Fruit fly (Drosophila melanogaster) whole organism, wandering third instar larva: Measurements from ENCODE around the gene CG11771.
A peak's percentile ranks its signal among the peaks of the same experiment; 100 is the strongest.

Experiments used
- Abd-B ChIP-seq: fragments of >200 bp; optimal IDR thresholded peaks from 2 replicates; lab custom pipeline; 2017; ENCODE audit warnings: missing biosample characterization, missing genetic modification characterization
- CG32264 ChIP-seq: fragments of 200-800 bp; sonication (Bioruptor generic); optimal IDR thresholded peaks from 2 replicates; lab custom pipeline; 2016; ENCODE audit warnings: missing biosample characterization, missing genetic modification characterization
- CG9705 ChIP-seq: fragments of 200-800 bp; sonication (Bioruptor generic); optimal IDR thresholded peaks from 2 replicates; lab custom pipeline; 2018; ENCODE audit warnings: missing biosample characterization, mild to moderate bottlenecking, missing genetic modification characterization
- CrebA ChIP-seq: fragments of 200-800 bp; sonication (Bioruptor generic); optimal IDR thresholded peaks from 2 replicates; lab custom pipeline; 2016; ENCODE audit warnings: missing biosample characterization, mild to moderate bottlenecking, missing genetic modification characterization, borderline replicate concordance
- Dfd ChIP-seq: fragments of >200 bp; optimal IDR thresholded peaks from 2 replicates; lab custom pipeline; 2017; ENCODE audit warnings: missing biosample characterization, missing genetic modification characterization
- Dif ChIP-seq: fragments of 200-275, 200-300 bp; sonication (Bioruptor generic); optimal IDR thresholded peaks from 2 replicates; lab custom pipeline; 2018; ENCODE audit warnings: missing biosample characterization, missing genetic modification characterization; ENCODE audit not compliant: partially characterized antibody
- GATAd ChIP-seq: sonication (Bioruptor generic); optimal IDR thresholded peaks from 2 replicates; lab custom pipeline; 2016; ENCODE audit warnings: missing biosample characterization, missing genetic modification characterization
- HLH106 ChIP-seq: fragments of 200-800 bp; optimal IDR thresholded peaks from 3 replicates; lab custom pipeline; 2019; ENCODE audit warnings: missing biosample characterization, mild to moderate bottlenecking, missing genetic modification characterization, moderate library complexity
- Hnf4 ChIP-seq: fragments of 200-800 bp; sonication (Bioruptor generic); optimal IDR thresholded peaks from 2 replicates; lab custom pipeline; 2016; ENCODE audit warnings: missing biosample characterization, mild to moderate bottlenecking, missing genetic modification characterization
- Hr78 ChIP-seq: fragments of >200 bp; optimal IDR thresholded peaks from 2 replicates; lab custom pipeline; 2017; ENCODE audit warnings: missing biosample characterization, missing genetic modification characterization
- Hr83 ChIP-seq: fragments of 200-300 bp; sonication (Bioruptor generic); optimal IDR thresholded peaks from 2 replicates; lab custom pipeline; 2016; ENCODE audit warnings: missing biosample characterization, mild to moderate bottlenecking, missing genetic modification characterization, moderate library complexity; ENCODE audit not compliant: poor library complexity, severe bottlenecking
- Jra ChIP-seq: sonication (Bioruptor generic); optimal IDR thresholded peaks from 2 replicates; lab custom pipeline; 2016; ENCODE audit warnings: missing biosample characterization, missing genetic modification characterization
- Myc ChIP-seq: fragments of >200 bp; optimal IDR thresholded peaks from 2 replicates; lab custom pipeline; 2017
- N ChIP-seq: fragments of >200 bp; optimal IDR thresholded peaks from 2 replicates; lab custom pipeline; 2018; ENCODE audit warnings: missing biosample characterization, missing external identifiers, missing genetic modification characterization
- OdsH ChIP-seq: fragments of 200-800 bp; sonication (Bioruptor generic); optimal IDR thresholded peaks from 2 replicates; lab custom pipeline; 2016; ENCODE audit warnings: missing biosample characterization, mild to moderate bottlenecking, missing genetic modification characterization
- Rel ChIP-seq, 2 experiments: fragments of 200-800 bp; sonication (Bioruptor generic) in 1 of 2; optimal IDR thresholded peaks; 2 replicates in 1 of 2; 3 replicates in 1 of 2; lab custom pipeline; 2016 to 2019; ENCODE audit warnings: mild to moderate bottlenecking in 2 of 2, missing biosample characterization in 2 of 2, missing genetic modification characterization in 2 of 2, moderate library complexity in 1 of 2
- Sp1 ChIP-seq: fragments of 200-800 bp; sonication (Bioruptor generic); optimal IDR thresholded peaks from 3 replicates; lab custom pipeline; 2019; ENCODE audit warnings: missing biosample characterization, mild to moderate bottlenecking, missing genetic modification characterization, moderate library complexity
- Vsx2 ChIP-seq: fragments of 200-300, 225-300 bp; sonication (Bioruptor generic); optimal IDR thresholded peaks from 2 replicates; lab custom pipeline; 2018; ENCODE audit warnings: missing biosample characterization, missing genetic modification characterization; ENCODE audit not compliant: partially characterized antibody
- br ChIP-seq: fragments of 200-800 bp; sonication (Bioruptor generic); optimal IDR thresholded peaks from 2 replicates; lab custom pipeline; 2016; ENCODE audit warnings: missing biosample characterization, missing genetic modification characterization
- brk ChIP-seq: fragments of 200-800 bp; sonication (Bioruptor generic); optimal IDR thresholded peaks from 2 replicates; lab custom pipeline; 2016; ENCODE audit warnings: missing biosample characterization, mild to moderate bottlenecking, missing genetic modification characterization
- dl ChIP-seq, 2 experiments: fragments of 175-275, 200-275 bp in 1 of 2; fragments of 200-275 bp in 1 of 2; sonication (Bioruptor generic); optimal IDR thresholded peaks; lab custom pipeline; 2018; ENCODE audit warnings: mild to moderate bottlenecking in 2 of 2, missing biosample characterization in 2 of 2, missing genetic modification characterization in 2 of 2, moderate library complexity in 2 of 2; ENCODE audit not compliant: partially characterized antibody in 2 of 2, insufficient read depth in 1 of 2
- dsf ChIP-seq: sonication (Bioruptor generic); optimal IDR thresholded peaks from 2 replicates; lab custom pipeline; 2016; ENCODE audit warnings: missing biosample characterization, missing genetic modification characterization, borderline replicate concordance
- ey ChIP-seq: fragments of 200-800 bp; sonication (Bioruptor generic); optimal IDR thresholded peaks from 2 replicates; lab custom pipeline; 2016; ENCODE audit warnings: missing biosample characterization, missing genetic modification characterization
- foxo ChIP-seq, 2 experiments: fragments of 200-800 bp; sonication (Bioruptor generic); optimal IDR thresholded peaks; 2 replicates in 1 of 2; 3 replicates in 1 of 2; lab custom pipeline; 2016 to 2017; ENCODE audit warnings: missing biosample characterization in 2 of 2, missing genetic modification characterization in 2 of 2
- fru ChIP-seq: fragments of 200-800 bp; sonication (Bioruptor generic); optimal IDR thresholded peaks from 3 replicates; lab custom pipeline; 2016; ENCODE audit warnings: missing biosample characterization, mild to moderate bottlenecking, missing genetic modification characterization
- h ChIP-seq: fragments of 200-800 bp; sonication (Bioruptor generic); optimal IDR thresholded peaks from 3 replicates; lab custom pipeline; 2016; ENCODE audit warnings: missing biosample characterization, mild to moderate bottlenecking, missing genetic modification characterization
- jim ChIP-seq: fragments of 175-275, 200-325 bp; sonication (Bioruptor generic); optimal IDR thresholded peaks from 2 replicates; lab custom pipeline; 2016; ENCODE audit warnings: missing biosample characterization, mild to moderate bottlenecking, missing genetic modification characterization
- lola ChIP-seq: fragments of >200 bp; optimal IDR thresholded peaks from 2 replicates; lab custom pipeline; 2017; ENCODE audit warnings: missing biosample characterization, missing genetic modification characterization
- pan ChIP-seq: fragments of >200 bp; optimal IDR thresholded peaks from 2 replicates; lab custom pipeline; 2017
- psq ChIP-seq: fragments of 200-800 bp; sonication (Bioruptor generic); optimal IDR thresholded peaks from 3 replicates; lab custom pipeline; 2017; ENCODE audit warnings: missing biosample characterization, mild to moderate bottlenecking, missing genetic modification characterization, moderate library complexity
- rgr ChIP-seq: fragments of 200-800 bp; sonication (Bioruptor generic); optimal IDR thresholded peaks from 3 replicates; lab custom pipeline; 2016; ENCODE audit warnings: missing biosample characterization, mild to moderate bottlenecking, missing genetic modification characterization
- sage ChIP-seq: fragments of 200-800 bp; sonication (Bioruptor generic); optimal IDR thresholded peaks from 2 replicates; lab custom pipeline; 2016; ENCODE audit warnings: missing biosample characterization, mild to moderate bottlenecking, missing genetic modification characterization
- sv ChIP-seq: fragments of 200-800 bp; sonication (Bioruptor generic); optimal IDR thresholded peaks from 3 replicates; lab custom pipeline; 2016; ENCODE audit warnings: missing biosample characterization, missing genetic modification characterization
- tai ChIP-seq: sonication (Bioruptor generic); optimal IDR thresholded peaks from 2 replicates; lab custom pipeline; 2016; ENCODE audit warnings: missing biosample characterization, missing genetic modification characterization
- usp ChIP-seq: fragments of >200 bp; optimal IDR thresholded peaks from 2 replicates; lab custom pipeline; 2017; ENCODE audit warnings: missing biosample characterization, missing genetic modification characterization
- woc ChIP-seq: sonication (Bioruptor generic); optimal IDR thresholded peaks from 2 replicates; lab custom pipeline; 2016; ENCODE audit warnings: missing biosample characterization, mild to moderate bottlenecking, missing genetic modification characterization

CG11771 gene

dm6 chr3R:24944920-24945853 lies 13.4 kb downstream of the CG11771 start, which contains the start of the genes ssh and Nmnat:
Gene ssh, minus strand, starts transcription at chr3R:24944956.
Gene Nmnat, plus strand, starts transcription at chr3R:24945237.
- TF ChIP-seq sv (GFP tag; lab: Kevin White, UChicago) (no peak), Sp1 (peak; percentile 35), CrebA (GFP tag; lab: Kevin White, UChicago) (no peak), Hr83 (GFP tag; lab: Kevin White, UChicago) (peak; percentile 51), CG9705 (GFP tag; lab: Kevin White, UChicago) (peak; percentile 34), h (GFP tag; lab: Kevin White, UChicago) (peak; percentile 70), br (GFP tag; lab: Kevin White, UChicago) (peak; percentile 48), Abd-B (GFP tag; lab: Kevin White, UChicago) (no peak), Dif (GFP tag; lab: Kevin White, UChicago) (no peak), fru (GFP tag; lab: Kevin White, UChicago) (peak; percentile 63), Dfd (GFP tag; lab: Kevin White, UChicago) (no peak), jim (GFP tag; lab: Kevin White, UChicago) (no peak), GATAd (no peak), usp (GFP tag; lab: Kevin White, UChicago) (no peak), brk (GFP tag; lab: Kevin White, UChicago) (no peak), HLH106 (peak; percentile 35), dl (GFP tag; optimal IDR thresholded peaks at IDR 0.05; lab: Kevin White, UChicago; ENCODE audit: insufficient read depth in 1 of 2, partially characterized antibody in 2 of 2) (no peak), Jra (GFP tag; lab: Kevin White, UChicago) (no peak), Hnf4 (GFP tag; lab: Kevin White, UChicago) (no peak), ey (GFP tag; lab: Kevin White, UChicago) (peak; percentile 33), rgr (GFP tag; lab: Kevin White, UChicago) (peak; percentile 48), Myc (no peak), lola (GFP tag; lab: Kevin White, UChicago) (no peak), Vsx2 (no peak), Rel (GFP tag; optimal IDR thresholded peaks at IDR 0.05; lab: Kevin White, UChicago) (no peak), Rel (tag; optimal IDR thresholded peaks at IDR 0.05; lab: Kevin White, UChicago) (peak; percentile 23), woc (GFP tag; lab: Kevin White, UChicago) (no peak), Hr78 (GFP tag; lab: Kevin White, UChicago) (no peak), sage (GFP tag; lab: Kevin White, UChicago) (no peak), CG32264 (GFP tag; lab: Kevin White, UChicago) (peak; percentile 20), tai (GFP tag; lab: Kevin White, UChicago) (no peak), psq (GFP tag; lab: Kevin White, UChicago) (peak; percentile 79), OdsH (peak; percentile 39), pan (lab: Kevin White, UChicago) (no peak), N (GFP tag; lab: Kevin White, UChicago) (no peak)

dm6 chr3R:24947332-24947731 lies 15.5 kb downstream of the CG11771 start, which contains the start of gene mah:
Gene mah, plus strand, starts transcription at chr3R:24947632.
- TF ChIP-seq CG32264 (GFP tag; lab: Kevin White, UChicago) = no peak
- TF ChIP-seq dl (GFP tag; optimal IDR thresholded peaks at IDR 0.05; lab: Kevin White, UChicago; ENCODE audit: insufficient read depth in 1 of 2, partially characterized antibody in 2 of 2) = no peak
- TF ChIP-seq Rel (GFP tag; optimal IDR thresholded peaks at IDR 0.05; lab: Kevin White, UChicago) = no peak
- TF ChIP-seq Rel (tag; optimal IDR thresholded peaks at IDR 0.05; lab: Kevin White, UChicago) = no peak
- TF ChIP-seq Jra (GFP tag; lab: Kevin White, UChicago) = no peak
- no peak for TF ChIP-seq pan (lab: Kevin White, UChicago)
- TF ChIP-seq Hnf4 (GFP tag; lab: Kevin White, UChicago) = no peak
- TF ChIP-seq GATAd = no peak
- no peak for TF ChIP-seq sv (GFP tag; lab: Kevin White, UChicago)

- TF ChIP-seq CG32264 (GFP tag; lab: Kevin White, UChicago) = no peak
- TF ChIP-seq dsf (GFP tag; lab: Kevin White, UChicago) = no peak
- no peak for TF ChIP-seq ey (GFP tag; lab: Kevin White, UChicago)
- TF ChIP-seq Dfd (GFP tag; lab: Kevin White, UChicago) = no peak
- no peak for TF ChIP-seq psq (GFP tag; lab: Kevin White, UChicago)
- no peak for TF ChIP-seq Jra (GFP tag; lab: Kevin White, UChicago)
- no peak for TF ChIP-seq Myc
- no peak for TF ChIP-seq lola (GFP tag; lab: Kevin White, UChicago)
- no peak for TF ChIP-seq rgr (GFP tag; lab: Kevin White, UChicago)
- TF ChIP-seq Hr78 (GFP tag; lab: Kevin White, UChicago) = no peak
- no peak for TF ChIP-seq br (GFP tag; lab: Kevin White, UChicago)
- TF ChIP-seq brk (GFP tag; lab: Kevin White, UChicago) = no peak
- TF ChIP-seq GATAd = no peak
- TF ChIP-seq pan (lab: Kevin White, UChicago) = no peak
- TF ChIP-seq Abd-B (GFP tag; lab: Kevin White, UChicago) = no peak
- no peak for TF ChIP-seq fru (GFP tag; lab: Kevin White, UChicago)
- no peak for TF ChIP-seq foxo (GFP tag; optimal IDR thresholded peaks at IDR 0.05; lab: Kevin White, UChicago)
- TF ChIP-seq CG9705 (GFP tag; lab: Kevin White, UChicago) = no peak
- TF ChIP-seq woc (GFP tag; lab: Kevin White, UChicago) = no peak
- TF ChIP-seq, all 38 proteins: peak for 0
Observed at dm6 chr3R:24953152-24953551, 21.3 kb downstream of the CG11771 start.
